Worm (Caenorhabditis elegans) whole organism, L1 larva: Measurements from ENCODE around the gene clec-38.

Experiments
- ceh-82 ChIP-seq, 3 experiments: fragments of 150-350 bp in 1 of 3; sonication (generic microtip) in 2 of 3; optimal IDR thresholded peaks; 2 replicates each; lab custom pipeline; 2014 to 2017; ENCODE audit warnings: missing biosample characterization in 3 of 3, missing genetic modification characterization in 3 of 3
- fkh-10 ChIP-seq: sonication (generic microtip); optimal IDR thresholded peaks from 2 replicates; lab custom pipeline; 2017; ENCODE audit warnings: missing biosample characterization, missing genetic modification reagents, missing genetic modification characterization
- hpl-2 ChIP-seq: fragments of 150-350 bp; optimal IDR thresholded peaks from 2 replicates; lab custom pipeline; 2014; ENCODE audit warnings: missing biosample characterization, missing genetic modification reagents, missing genetic modification characterization
- jun-1 ChIP-seq: fragments of 150-350 bp; optimal IDR thresholded peaks from 2 replicates; lab custom pipeline; 2014; ENCODE audit warnings: missing biosample characterization, missing genetic modification reagents, missing genetic modification characterization
- nhr-76 ChIP-seq: sonication (generic microtip); optimal IDR thresholded peaks from 2 replicates; lab custom pipeline; 2017; ENCODE audit warnings: missing biosample characterization, missing genetic modification characterization
- pag-3 ChIP-seq: sonication (generic microtip); optimal IDR thresholded peaks from 2 replicates; lab custom pipeline; 2017; ENCODE audit warnings: missing genetic modification characterization, mild to moderate bottlenecking, missing compliant biosample characterization, antibody characterized with exemption, borderline replicate concordance; ENCODE audit not compliant: insufficient read depth
- unc-86 ChIP-seq: sonication (generic microtip); optimal IDR thresholded peaks from 2 replicates; lab custom pipeline; 2016; ENCODE audit warnings: missing genetic modification characterization, missing compliant biosample characterization
- vab-15 ChIP-seq: sonication (generic microtip); optimal IDR thresholded peaks from 2 replicates; lab custom pipeline; 2017; ENCODE audit warnings: missing genotype, mild to moderate bottlenecking, missing genetic modification characterization, missing compliant biosample characterization
- ztf-4 ChIP-seq: fragments of 150-350 bp; optimal IDR thresholded peaks from 2 replicates; lab custom pipeline; 2014; ENCODE audit warnings: missing biosample characterization, missing genetic modification characterization

- no peak for TF ChIP-seq pag-3 (tag; lab: Kevin White, UChicago)
- no peak for TF ChIP-seq unc-86 (tag; lab: Kevin White, UChicago)
- TF ChIP-seq vab-15 (tag; lab: Kevin White, UChicago), result no peak
- TF ChIP-seq hpl-2, result no peak
- no peak for TF ChIP-seq nhr-76 (tag; lab: Kevin White, UChicago)
- TF ChIP-seq ztf-4 (tag; lab: Kevin White, UChicago), result no peak
- no peak for TF ChIP-seq ceh-82 (tag; optimal IDR thresholded peaks at IDR 0.05; lab: Kevin White, UChicago)
- TF ChIP-seq fkh-10, result no peak
- TF ChIP-seq jun-1 (tag; lab: Kevin White, UChicago), result no peak
Observed at ce11 chrV:16723744-16724143, 11.7 kb downstream of the clec-38 start, which contains the start of gene nhr-112.
